Worm (Caenorhabditis elegans) whole organism, L4 larva: ENCODE results near the gene T13F3.4.
A peak's percentile ranks its signal among the peaks of the same experiment; 100 is the strongest.

ENCODE experiments used
- fos-1 ChIP-seq: fragments of 150-350 bp; optimal IDR thresholded peaks from 2 replicates; lab custom pipeline; 2014; ENCODE audit warnings: missing biosample characterization, missing genetic modification characterization
- hlh-30 ChIP-seq: sonication (generic microtip); optimal IDR thresholded peaks from 2 replicates; lab custom pipeline; 2017; ENCODE audit warnings: antibody characterized with exemption, mild to moderate bottlenecking, missing genetic modification characterization, missing compliant biosample characterization; ENCODE audit not compliant: insufficient read depth
- lir-3 ChIP-seq: sonication (generic microtip); optimal IDR thresholded peaks from 2 replicates; lab custom pipeline; 2016; ENCODE audit warnings: mild to moderate bottlenecking, missing genetic modification characterization, missing compliant biosample characterization
- mdl-1 ChIP-seq, 2 experiments: fragments of 150-350 bp in 1 of 2; sonication (generic microtip) in 1 of 2; optimal IDR thresholded peaks; 2 replicates each; lab custom pipeline; 2014 to 2017; ENCODE audit warnings: missing biosample characterization in 2 of 2, missing genetic modification characterization in 2 of 2
- nhr-76 ChIP-seq: fragments of 150-350 bp; optimal IDR thresholded peaks from 2 replicates; lab custom pipeline; 2014; ENCODE audit warnings: missing biosample characterization, missing genetic modification characterization
- skn-1 ChIP-seq: fragments of 150-350 bp; optimal IDR thresholded peaks from 2 replicates; lab custom pipeline; 2014; ENCODE audit warnings: missing biosample characterization, missing genetic modification characterization
- ztf-11 ChIP-seq: fragments of 150-350 bp; optimal IDR thresholded peaks from 2 replicates; lab custom pipeline; 2014; ENCODE audit warnings: missing biosample characterization, missing genetic modification characterization

DNA sequence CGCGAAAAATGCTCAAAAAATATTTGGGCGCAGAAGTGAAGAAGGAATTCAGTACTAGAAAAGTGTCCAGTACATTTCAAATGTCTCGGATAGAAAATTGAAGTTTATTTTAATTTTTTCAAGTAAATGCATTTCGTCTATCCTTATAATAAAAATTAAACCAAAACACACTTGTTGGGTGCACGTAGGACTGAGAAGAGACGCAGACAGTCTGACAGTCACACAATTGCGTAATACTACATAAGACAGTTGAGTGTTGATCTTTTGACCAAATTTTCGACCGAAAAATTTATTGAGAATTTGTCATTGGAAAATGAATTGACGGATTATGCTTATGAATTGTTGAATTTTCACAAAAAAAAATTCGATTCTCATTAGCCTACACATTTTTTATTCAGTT, 43.1 kb upstream of the T13F3.4 start, which contains the start of gene oac-7:
- no peak for TF ChIP-seq nhr-76 (tag; lab: Kevin White, UChicago)
- no peak for TF ChIP-seq skn-1 (tag; lab: Kevin White, UChicago)
- TF ChIP-seq ztf-11 (tag; lab: Kevin White, UChicago), result no peak
- TF ChIP-seq lir-3 (tag; lab: Kevin White, UChicago), result no peak
- no peak for TF ChIP-seq mdl-1 (tag; optimal IDR thresholded peaks at IDR 0.05; lab: Kevin White, UChicago)
- TF ChIP-seq fos-1, result no peak
- peak; percentile 37 for TF ChIP-seq hlh-30 (tag; lab: Kevin White, UChicago)
